Worm (Caenorhabditis elegans) whole organism, L4/young adult: Measurements from ENCODE around the gene dpf-2.

Experiments
- dao-5 ChIP-seq: sonication (generic microtip); optimal IDR thresholded peaks from 2 replicates; lab custom pipeline; 2016; ENCODE audit warnings: missing genotype, missing genetic modification characterization, moderate library complexity, missing compliant biosample characterization
- him-1 ChIP-seq: sonication (generic microtip); optimal IDR thresholded peaks from 2 replicates; lab custom pipeline; 2016; ENCODE audit warnings: missing genotype, missing genetic modification reagents, missing genetic modification characterization, missing compliant biosample characterization

ce11 chrX:14831531-14831930, at the start of gene dpf-2:
- TF ChIP-seq him-1 (tag; lab: Kevin White, UChicago) (no peak), dao-5 (tag; lab: Kevin White, UChicago) (no peak)
